Worm (Caenorhabditis elegans) whole organism, L4 larva: ENCODE measurements around the gene sra-28.

Source experiments
- R02D3.7 ChIP-seq: fragments of 150-350 bp; sonication (generic microtip); optimal IDR thresholded peaks from 3 replicates; lab custom pipeline; 2014; ENCODE audit warnings: missing biosample characterization, missing genetic modification characterization
- ces-1 ChIP-seq: fragments of 150-350 bp; sonication (generic microtip); optimal IDR thresholded peaks from 4 replicates; lab custom pipeline; 2014; ENCODE audit warnings: missing biosample characterization, missing genetic modification reagents, missing genetic modification characterization
- daf-12 ChIP-seq: fragments of 150-350 bp; optimal IDR thresholded peaks from 2 replicates; lab custom pipeline; 2014; ENCODE audit warnings: missing biosample characterization, missing genetic modification reagents, missing genetic modification characterization
- daf-8 ChIP-seq: fragments of 200-800 bp; sonication (Bioruptor generic); IDR thresholded peaks from 2 replicates; pipeline ENCODE4 v1.3.6; 2022; ENCODE audit warnings: missing genetic modification characterization, missing compliant biosample characterization
- hif-1 ChIP-seq, 2 experiments: sonication (generic microtip); optimal IDR thresholded peaks; 2 replicates each; lab custom pipeline; 2016 to 2017; ENCODE audit warnings: missing compliant biosample characterization in 2 of 2, missing genetic modification characterization in 2 of 2, missing genetic modification reagents in 2 of 2, missing genotype in 2 of 2, mild to moderate bottlenecking in 1 of 2
- lim-7 ChIP-seq: fragments of 200-800 bp; sonication (Bioruptor generic); IDR thresholded peaks from 2 replicates; pipeline ENCODE4 v1.3.6; 2022; ENCODE audit warnings: missing genetic modification characterization, missing compliant biosample characterization
- nhr-237 ChIP-seq: sonication (generic microtip); optimal IDR thresholded peaks from 2 replicates; lab custom pipeline; 2017; ENCODE audit warnings: missing biosample characterization, missing genetic modification characterization
- pha-4 ChIP-seq, 2 experiments: fragments of 150-350 bp in 1 of 2; fragments of 200-800 bp in 1 of 2; sonication (Bioruptor generic) in 1 of 2; IDR thresholded peaks in 1 of 2; optimal IDR thresholded peaks in 1 of 2; 2 replicates each; pipeline versions ENCODE4 v1.3.6 to Lab custom; 2014 to 2022; ENCODE audit warnings: missing genetic modification characterization in 2 of 2, missing genetic modification reagents in 2 of 2, missing biosample characterization in 1 of 2, missing compliant biosample characterization in 1 of 2
- pqm-1 ChIP-seq: sonication (generic microtip); optimal IDR thresholded peaks from 2 replicates; lab custom pipeline; 2017; ENCODE audit warnings: missing biosample characterization, missing genetic modification characterization
- sdz-12 ChIP-seq: fragments of 200-800 bp; sonication (Bioruptor generic); optimal IDR thresholded peaks from 2 replicates; lab custom pipeline; 2018; ENCODE audit warnings: mild to moderate bottlenecking, missing genetic modification characterization, missing compliant biosample characterization
- snpc-4 ChIP-seq: fragments of 150-350 bp; optimal IDR thresholded peaks from 2 replicates; lab custom pipeline; 2014; ENCODE audit warnings: missing biosample characterization, missing genetic modification characterization
- unc-62 ChIP-seq, 3 experiments: fragments of 150-350 bp in 1 of 3; sonication (generic microtip); optimal IDR thresholded peaks in 2 of 3; peaks in 1 of 3; 1 replicate in 1 of 3; 2 replicates in 2 of 3; lab custom pipeline; 2014 to 2017; ENCODE audit warnings: missing biosample characterization in 3 of 3, missing genetic modification characterization in 3 of 3, missing genetic modification reagents in 3 of 3, missing genotype in 1 of 3
- zip-2 ChIP-seq: fragments of 150-350 bp; optimal IDR thresholded peaks from 2 replicates; lab custom pipeline; 2014; ENCODE audit warnings: missing biosample characterization, missing genetic modification characterization
- ztf-11 ChIP-seq: fragments of 150-350 bp; optimal IDR thresholded peaks from 2 replicates; lab custom pipeline; 2014; ENCODE audit warnings: missing biosample characterization, missing genetic modification characterization

DNA sequence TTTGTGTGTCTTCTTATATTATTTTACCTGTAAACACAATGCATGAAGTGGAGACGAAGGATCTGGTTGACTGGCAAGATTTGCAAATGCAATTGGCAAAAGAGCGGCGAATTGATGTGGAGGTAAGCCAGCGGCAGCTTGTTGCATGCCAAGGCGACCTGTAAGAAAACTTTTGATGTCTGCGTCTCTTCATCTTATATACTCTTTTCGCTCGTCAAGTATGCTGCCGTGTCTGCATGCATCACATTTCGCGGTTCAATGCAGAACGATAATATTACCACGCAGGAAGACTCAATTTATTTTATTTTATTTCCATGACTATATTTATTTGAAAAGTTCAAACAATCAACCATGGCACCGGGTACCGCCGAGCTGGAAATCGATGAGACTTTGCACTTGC is 27.4 kb upstream of the sra-28 start, which contains the start of gene vps-33.2:
- TF ChIP-seq daf-12 (tag; lab: Kevin White, UChicago): no peak
- TF ChIP-seq hif-1 (tag; optimal IDR thresholded peaks at IDR 0.05; lab: Kevin White, UChicago): no peak
- no peak for TF ChIP-seq pha-4 (GFP tag; IDR thresholded peaks at IDR 0.05; lab: Robert Waterston, UW)
- TF ChIP-seq pha-4 (tag; optimal IDR thresholded peaks at IDR 0.05; lab: Kevin White, UChicago): no peak
- TF ChIP-seq daf-8 (GFP tag; lab: Robert Waterston, UW): no peak
- no peak for TF ChIP-seq nhr-237 (tag; lab: Kevin White, UChicago)
- no peak for TF ChIP-seq lim-7 (GFP tag; lab: Robert Waterston, UW)
- no peak for TF ChIP-seq sdz-12
- TF ChIP-seq unc-62 (GFP tag; optimal IDR thresholded peaks at IDR 0.05 in 1 of 2; lab: Kevin White, UChicago): no peak
- TF ChIP-seq unc-62 (tag; optimal IDR thresholded peaks at IDR 0.05; lab: Kevin White, UChicago): no peak
- no peak for TF ChIP-seq snpc-4 (tag; lab: Kevin White, UChicago)
- TF ChIP-seq zip-2 (tag; lab: Kevin White, UChicago): no peak
- TF ChIP-seq R02D3.7 (tag; lab: Kevin White, UChicago): no peak
- no peak for TF ChIP-seq pqm-1 (tag; lab: Kevin White, UChicago)
- TF ChIP-seq ces-1 (GFP tag; lab: Kevin White, UChicago): no peak
- TF ChIP-seq ztf-11 (tag; lab: Kevin White, UChicago): no peak
